Worm (Caenorhabditis elegans): ENCODE data around the gene cutl-28.

The cutl-28 gene

DNA sequence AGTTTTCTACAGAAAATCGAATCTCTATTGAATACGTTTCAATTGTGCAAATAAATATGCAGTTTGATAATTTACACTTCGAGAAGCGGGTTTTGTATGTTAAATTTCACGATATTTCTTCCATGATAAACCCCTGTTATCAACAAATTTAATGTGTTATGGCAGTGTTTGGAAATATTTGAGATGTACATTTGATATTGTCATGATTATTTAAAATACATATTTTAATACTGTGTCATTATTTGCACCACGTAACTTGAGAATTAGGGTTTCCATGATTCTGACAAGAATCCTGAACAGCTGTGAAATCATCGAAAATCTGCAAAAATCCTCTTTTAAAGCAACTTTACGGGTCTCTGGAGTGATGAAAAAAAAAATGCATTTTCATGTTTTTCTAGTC, 13.8 kb upstream of the cutl-28 start, which contains the start of gene K11H12.11:
Gene K11H12.11, minus strand, starts transcription at position 101 of the 400 bp plus-strand sequence.
- TF ChIP-seq F13C5.2 (tag; optimal IDR thresholded peaks at IDR 0.05) (no peak), tbx-37 (GFP tag; conservative IDR thresholded peaks at IDR 0.05) (no peak), pes-1 (GFP tag; IDR thresholded peaks at IDR 0.05) (no peak), sea-1 (GFP tag; conservative IDR thresholded peaks at IDR 0.05) (no peak), tbx-11 (GFP tag; IDR thresholded peaks at IDR 0.05) (no peak), hmbx-1 (tag; optimal IDR thresholded peaks at IDR 0.05) (no peak), ceh-13 (GFP tag; optimal IDR thresholded peaks at IDR 0.05) (no peak), ama-1 (optimal IDR thresholded peaks at IDR 0.05) (no peak), tra-4 (tag; optimal IDR thresholded peaks at IDR 0.05) (no peak), B0310.2 (tag; optimal IDR thresholded peaks at IDR 0.05) (no peak), flt-1 (GFP tag; IDR thresholded peaks at IDR 0.05) (no peak), hnd-1 (tag; optimal IDR thresholded peaks at IDR 0.05) (no peak), ceh-36 (tag; optimal IDR thresholded peaks at IDR 0.05) (no peak), aly-1 (tag; optimal IDR thresholded peaks at IDR 0.05) (no peak)

DNA sequence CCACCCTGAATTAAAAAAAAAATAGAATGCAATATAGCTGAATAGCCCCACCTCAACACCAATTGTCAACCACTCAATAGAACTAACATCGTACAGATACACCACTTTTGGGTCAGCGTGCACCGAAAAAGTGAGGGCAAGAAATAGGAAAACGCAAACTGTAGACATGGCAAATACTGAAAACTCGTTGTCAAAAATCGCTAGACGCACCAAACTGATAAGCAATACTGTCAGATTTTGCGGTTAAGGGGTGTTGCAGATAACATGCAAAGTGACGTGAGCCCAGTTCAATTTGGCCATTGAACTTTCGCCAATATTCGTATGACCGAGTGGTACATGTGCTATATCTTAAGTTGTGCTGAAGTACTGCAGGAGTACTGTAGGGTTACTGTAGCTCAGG, 11.0 kb upstream of the cutl-28 start, which contains the start of gene K11H12.3:
Gene K11H12.3, minus strand, starts transcription at position 168 of the 400 bp plus-strand sequence.
- TF ChIP-seq sea-1 (GFP tag; conservative IDR thresholded peaks at IDR 0.05): no peak

DNA sequence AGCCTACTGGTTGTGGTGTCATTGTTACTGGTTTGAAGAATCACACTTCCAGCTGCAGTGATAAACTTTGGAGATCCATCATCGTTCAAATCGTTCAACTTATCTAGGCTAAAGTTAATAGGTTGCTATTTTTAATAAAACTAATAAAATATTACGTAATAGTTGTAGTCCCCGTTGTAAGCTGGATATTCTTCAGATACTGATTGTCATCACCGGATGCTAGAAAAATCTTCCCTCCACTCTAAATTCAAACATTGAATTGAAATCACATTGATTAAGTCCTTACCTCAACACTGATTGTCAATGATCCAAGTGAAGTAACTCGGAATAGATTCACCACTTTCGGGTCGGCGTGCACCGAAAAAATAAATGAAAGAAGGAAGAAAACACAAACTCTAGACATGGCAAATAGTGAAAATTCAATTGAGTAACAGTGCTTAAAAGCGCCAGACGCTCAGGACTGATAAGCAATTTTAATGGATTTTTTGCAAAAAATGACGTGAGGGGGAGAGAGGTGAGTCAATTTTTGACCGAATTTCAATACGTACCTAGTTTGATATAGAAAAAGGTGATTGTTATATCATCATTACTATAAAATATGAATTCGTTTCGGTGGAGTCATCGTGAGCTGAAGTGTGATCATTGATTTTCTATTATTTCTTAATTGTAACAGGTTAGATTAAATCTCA, 8.7 kb upstream of the cutl-28 start, which contains the start of the genes K11H12.4 and K11H12.10:
Gene K11H12.4, minus strand, starts transcription at position 413 of the 689 bp plus-strand sequence.
Gene K11H12.10, plus strand, starts transcription at position 605 of the 689 bp plus-strand sequence.
- TF ChIP-seq B0310.2 (tag; optimal IDR thresholded peaks at IDR 0.05) (no peak), scrt-1 (GFP tag; IDR thresholded peaks at IDR 0.05) (no peak), pes-1 (GFP tag; IDR thresholded peaks at IDR 0.05) (no peak), ceh-36 (tag; optimal IDR thresholded peaks at IDR 0.05) (no peak), aly-1 (tag; optimal IDR thresholded peaks at IDR 0.05) (no peak), flt-1 (GFP tag; IDR thresholded peaks at IDR 0.05) (no peak), ama-1 (optimal IDR thresholded peaks at IDR 0.05) (no peak), ets-7 (tag; optimal IDR thresholded peaks at IDR 0.05) (no peak), tbx-11 (GFP tag; IDR thresholded peaks at IDR 0.05) (no peak), hmg-4 (GFP tag; optimal IDR thresholded peaks at IDR 0.05) (no peak), tra-4 (tag; optimal IDR thresholded peaks at IDR 0.05) (no peak), tbx-37 (GFP tag; conservative IDR thresholded peaks at IDR 0.05) (no peak), hmbx-1 (tag; optimal IDR thresholded peaks at IDR 0.05) (no peak), sea-1 (GFP tag; conservative IDR thresholded peaks at IDR 0.05) (no peak), ceh-13 (GFP tag; optimal IDR thresholded peaks at IDR 0.05) (no peak), hnd-1 (tag; optimal IDR thresholded peaks at IDR 0.05) (no peak), F13C5.2 (tag; optimal IDR thresholded peaks at IDR 0.05) (no peak)

- no peak for TF ChIP-seq hnd-1 (tag; optimal IDR thresholded peaks at IDR 0.05)
- no peak for TF ChIP-seq F13C5.2 (tag; optimal IDR thresholded peaks at IDR 0.05)
- TF ChIP-seq ceh-36 (tag; optimal IDR thresholded peaks at IDR 0.05): no peak
- TF ChIP-seq ceh-13 (GFP tag; optimal IDR thresholded peaks at IDR 0.05): no peak
- TF ChIP-seq tra-4 (tag; optimal IDR thresholded peaks at IDR 0.05): no peak
- no peak for TF ChIP-seq flt-1 (GFP tag; IDR thresholded peaks at IDR 0.05)
- no peak for TF ChIP-seq ama-1 (optimal IDR thresholded peaks at IDR 0.05)
- TF ChIP-seq sea-1 (GFP tag; conservative IDR thresholded peaks at IDR 0.05): no peak
- TF ChIP-seq ets-7 (tag; optimal IDR thresholded peaks at IDR 0.05): no peak
- no peak for TF ChIP-seq B0310.2 (tag; optimal IDR thresholded peaks at IDR 0.05)
Observed at ce11 chrIV:676280-676679, 8.0 kb upstream of the cutl-28 start, which contains the start of gene K11H12.5. K11H12.5 (plus strand) TSS chrIV:676580.

DNA sequence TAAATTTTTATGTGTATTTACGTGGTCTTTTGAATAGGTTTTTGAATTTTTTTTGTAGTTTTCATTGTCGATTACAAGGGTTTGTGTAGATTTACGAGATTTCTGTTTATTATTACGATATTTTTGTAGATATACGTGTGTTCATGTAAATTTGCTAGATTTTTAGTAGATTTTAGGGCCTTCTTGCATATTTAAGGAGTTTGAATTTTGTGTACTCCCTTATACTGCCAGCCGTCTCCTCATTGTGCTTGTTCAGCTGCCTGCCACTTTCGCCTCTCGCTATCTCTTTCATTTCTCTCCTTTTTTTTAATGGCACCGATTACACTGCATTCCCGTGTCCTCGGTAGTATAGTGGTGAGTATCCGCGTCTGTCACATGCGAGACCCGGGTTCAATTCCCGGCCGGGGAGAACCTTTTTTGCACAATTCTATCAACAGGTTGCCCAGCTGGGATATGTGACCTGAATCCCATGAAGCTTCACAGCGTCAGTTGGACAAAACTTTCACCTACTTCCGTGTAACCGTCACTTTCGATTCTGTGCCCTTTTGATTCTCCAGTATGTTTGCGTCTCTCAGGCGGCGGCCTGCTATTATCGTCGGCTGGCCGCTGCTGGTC, 1.5 kb upstream of the cutl-28 start:
- TF ChIP-seq tbx-37 (GFP tag; conservative IDR thresholded peaks at IDR 0.05) (peak; percentile 79), sea-1 (GFP tag; conservative IDR thresholded peaks at IDR 0.05) (peak; percentile 85), ets-7 (tag; optimal IDR thresholded peaks at IDR 0.05) (peak; percentile 50), hmg-4 (GFP tag; optimal IDR thresholded peaks at IDR 0.05) (peak; percentile 93), flt-1 (GFP tag; IDR thresholded peaks at IDR 0.05) (peak; percentile 86), tra-4 (tag; optimal IDR thresholded peaks at IDR 0.05) (peak; percentile 2), aly-1 (tag; optimal IDR thresholded peaks at IDR 0.05) (peak; percentile 84), scrt-1 (GFP tag; IDR thresholded peaks at IDR 0.05) (peak; percentile 87), ama-1 (optimal IDR thresholded peaks at IDR 0.05) (no peak), ceh-13 (GFP tag; optimal IDR thresholded peaks at IDR 0.05) (peak; percentile 74), F13C5.2 (tag; optimal IDR thresholded peaks at IDR 0.05) (peak; percentile 70), hmbx-1 (tag; optimal IDR thresholded peaks at IDR 0.05) (peak; percentile 41), B0310.2 (tag; optimal IDR thresholded peaks at IDR 0.05) (peak; percentile 73), pes-1 (GFP tag; IDR thresholded peaks at IDR 0.05) (peak; percentile 89), ceh-36 (tag; optimal IDR thresholded peaks at IDR 0.05) (peak; percentile 68), tbx-11 (GFP tag; IDR thresholded peaks at IDR 0.05) (peak; percentile 85), hnd-1 (tag; optimal IDR thresholded peaks at IDR 0.05) (peak; percentile 72)

DNA sequence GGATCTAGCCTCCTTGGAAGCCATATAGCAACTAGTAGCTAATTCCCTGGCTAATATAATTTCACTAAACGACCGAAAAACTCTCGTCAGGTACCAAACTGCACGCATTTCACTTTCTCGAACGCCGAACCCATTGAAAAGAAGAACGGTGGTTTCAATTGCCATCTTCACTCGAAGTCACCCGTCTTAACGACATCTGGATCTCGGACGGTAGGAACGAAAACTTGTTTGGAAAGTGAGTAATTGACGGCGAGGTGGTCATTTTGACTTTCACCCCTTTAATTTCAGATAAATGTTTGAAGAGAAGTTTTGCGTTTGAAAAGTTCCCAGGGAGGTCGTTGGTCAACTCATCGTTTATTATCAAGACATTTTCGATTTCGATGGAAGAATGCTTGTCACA, 451 bp downstream of the cutl-28 start:
- no peak for TF ChIP-seq F13C5.2 (tag; optimal IDR thresholded peaks at IDR 0.05)
- TF ChIP-seq hmbx-1 (tag; optimal IDR thresholded peaks at IDR 0.05): no peak
- TF ChIP-seq flt-1 (GFP tag; IDR thresholded peaks at IDR 0.05): no peak
- TF ChIP-seq ceh-36 (tag; optimal IDR thresholded peaks at IDR 0.05): no peak
- no peak for TF ChIP-seq tbx-37 (GFP tag; conservative IDR thresholded peaks at IDR 0.05)
- TF ChIP-seq B0310.2 (tag; optimal IDR thresholded peaks at IDR 0.05): no peak
- no peak for TF ChIP-seq tbx-11 (GFP tag; IDR thresholded peaks at IDR 0.05)
- TF ChIP-seq ama-1 (optimal IDR thresholded peaks at IDR 0.05): no peak
- TF ChIP-seq tra-4 (tag; optimal IDR thresholded peaks at IDR 0.05): no peak

DNA sequence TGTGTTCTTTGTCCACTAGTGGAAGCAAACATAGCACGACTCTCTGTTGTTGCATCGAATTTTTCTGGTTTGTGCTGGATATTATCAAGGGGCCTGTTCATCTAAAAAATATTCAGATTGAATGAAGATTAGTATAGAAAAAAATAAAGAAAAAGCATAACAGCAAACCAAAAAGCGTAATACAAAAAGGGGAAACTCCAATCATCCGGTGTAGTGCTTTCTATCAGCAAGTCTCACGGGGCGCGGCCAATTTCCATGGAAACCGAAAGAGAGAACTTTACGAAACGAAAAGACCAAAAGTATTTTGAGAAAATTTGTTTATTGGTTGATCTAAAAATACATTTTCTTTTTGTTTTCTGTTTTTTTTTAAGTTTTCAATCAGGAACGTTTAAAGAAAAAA, 14.0 kb downstream of the cutl-28 start, which contains the start of gene Y55F3C.17:
Gene Y55F3C.17, minus strand, starts transcription at position 101 of the 400 bp plus-strand sequence.
- TF ChIP-seq sea-1 (GFP tag; conservative IDR thresholded peaks at IDR 0.05) (no peak), tbx-37 (GFP tag; conservative IDR thresholded peaks at IDR 0.05) (no peak), tra-4 (tag; optimal IDR thresholded peaks at IDR 0.05) (no peak), hnd-1 (tag; optimal IDR thresholded peaks at IDR 0.05) (no peak), ets-7 (tag; optimal IDR thresholded peaks at IDR 0.05) (no peak), hmg-4 (GFP tag; optimal IDR thresholded peaks at IDR 0.05) (no peak), scrt-1 (GFP tag; IDR thresholded peaks at IDR 0.05) (no peak), hmbx-1 (tag; optimal IDR thresholded peaks at IDR 0.05) (no peak), pes-1 (GFP tag; IDR thresholded peaks at IDR 0.05) (no peak), B0310.2 (tag; optimal IDR thresholded peaks at IDR 0.05) (no peak)

Measured in whole organism, early embryonic.